Fruit fly (Drosophila melanogaster) Kc167 (cell line): ENCODE results near the gene RpS10a.

Source experiments
- Sin3A ChIP-seq: fragments of >200 bp; optimal IDR thresholded peaks from 2 replicates; lab custom pipeline; 2018; ENCODE audit warnings: missing external identifiers
- h ChIP-seq: fragments of >200 bp; optimal IDR thresholded peaks from 3 replicates; lab custom pipeline; 2018; ENCODE audit warnings: missing external identifiers
- ttk ChIP-seq: sonication (Bioruptor generic); optimal IDR thresholded peaks from 2 replicates; lab custom pipeline; 2017; ENCODE audit warnings: missing external identifiers

DNA sequence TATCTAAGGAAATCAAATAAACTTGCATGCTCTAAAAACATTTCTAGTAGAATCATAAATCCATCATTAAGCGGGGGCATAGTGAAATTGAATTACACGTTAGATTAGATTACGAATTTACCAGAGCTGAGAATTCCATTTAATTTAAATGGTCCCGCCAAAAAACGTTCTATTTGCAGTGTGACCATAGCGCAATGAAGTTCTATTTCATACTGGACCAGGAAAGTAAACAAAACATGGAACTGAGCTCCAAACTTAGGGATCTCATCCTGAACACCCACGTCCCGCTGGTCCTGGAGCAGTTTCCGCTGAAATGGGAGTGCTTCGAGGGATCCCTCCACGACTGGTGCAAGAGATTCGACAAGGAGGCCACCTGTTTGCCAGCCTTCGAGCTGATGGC lies 42.5 kb downstream of the RpS10a start, which contains the start of gene HSPBAP1:
- no peak for TF ChIP-seq h (lab: Kevin White, UChicago)
- no peak for TF ChIP-seq Sin3A
- TF ChIP-seq ttk (lab: Kevin White, UChicago), result no peak
